Fruit fly (Drosophila melanogaster): ENCODE results near the gene CG18746.

Gene CG18746

dm6 chr3R:7771656-7772055 is 18.3 kb downstream of the CG18746 start, which contains the start of gene CG11286:
CG11286 (minus strand) TSS chr3R:7771756.
- no peak for TF ChIP-seq Bdp1 (GFP tag; optimal IDR thresholded peaks at IDR 0.05)
- no peak for TF ChIP-seq tx (GFP tag; optimal IDR thresholded peaks at IDR 0.05)
- TF ChIP-seq CG12744 (GFP tag; optimal IDR thresholded peaks at IDR 0.05) = no peak
- TF ChIP-seq usp (GFP tag; optimal IDR thresholded peaks at IDR 0.05) = no peak
- no peak for TF ChIP-seq wor (GFP tag; IDR thresholded peaks at IDR 0.05)
- no peak for TF ChIP-seq Oaz (GFP tag; IDR thresholded peaks at IDR 0.05)
- no peak for TF ChIP-seq Chrac-16 (GFP tag; optimal IDR thresholded peaks at IDR 0.05)
- TF ChIP-seq insv (GFP tag; optimal IDR thresholded peaks at IDR 0.05) = no peak
- no peak for TF ChIP-seq ara (GFP tag; IDR thresholded peaks at IDR 0.05)

dm6 chr3R:7760970-7761558 is 28.9 kb downstream of the CG18746 start:
- TF ChIP-seq aop (GFP tag; IDR thresholded peaks at IDR 0.05) = no peak
- no peak for TF ChIP-seq lov (optimal IDR thresholded peaks at IDR 0.05)
- TF ChIP-seq lov (GFP tag; IDR thresholded peaks at IDR 0.05) = no peak
- no peak for TF ChIP-seq Dll (GFP tag; IDR thresholded peaks at IDR 0.05; ENCODE audit: partially characterized antibody)
- no peak for TF ChIP-seq disco-r (GFP tag; optimal IDR thresholded peaks at IDR 0.05)
- no peak for TF ChIP-seq Ets97D (GFP tag; optimal IDR thresholded peaks at IDR 0.05)
- no peak for TF ChIP-seq phol (tag; optimal IDR thresholded peaks at IDR 0.05)
- TF ChIP-seq CG3281 (GFP tag; optimal IDR thresholded peaks at IDR 0.05) = no peak
- TF ChIP-seq pros (GFP tag; optimal IDR thresholded peaks at IDR 0.05) = no peak
- no peak for TF ChIP-seq kay (GFP tag; optimal IDR thresholded peaks at IDR 0.05)
- TF ChIP-seq Tbp (GFP tag; optimal IDR thresholded peaks at IDR 0.05) = no peak
- TF ChIP-seq CG34376 (GFP tag; optimal IDR thresholded peaks at IDR 0.05) = peak; percentile 22
- no peak for TF ChIP-seq CG2712 (tag; optimal IDR thresholded peaks at IDR 0.05)
- no peak for TF ChIP-seq abd-A (tag; optimal IDR thresholded peaks at IDR 0.05)
- 0 out of 4 replicates have a peak, but pooled peaks have one; percentile 42 for TF ChIP-seq chinmo (GFP tag; IDR thresholded peaks at IDR 0.05; ENCODE audit: partially characterized antibody)
- TF ChIP-seq tll (GFP tag; optimal IDR thresholded peaks at IDR 0.05) = no peak
- TF ChIP-seq her (GFP tag; optimal IDR thresholded peaks at IDR 0.05) = no peak
- no peak for TF ChIP-seq CG9876 (GFP tag; optimal IDR thresholded peaks at IDR 0.05)
- no peak for TF ChIP-seq wor (GFP tag; IDR thresholded peaks at IDR 0.05)

DNA sequence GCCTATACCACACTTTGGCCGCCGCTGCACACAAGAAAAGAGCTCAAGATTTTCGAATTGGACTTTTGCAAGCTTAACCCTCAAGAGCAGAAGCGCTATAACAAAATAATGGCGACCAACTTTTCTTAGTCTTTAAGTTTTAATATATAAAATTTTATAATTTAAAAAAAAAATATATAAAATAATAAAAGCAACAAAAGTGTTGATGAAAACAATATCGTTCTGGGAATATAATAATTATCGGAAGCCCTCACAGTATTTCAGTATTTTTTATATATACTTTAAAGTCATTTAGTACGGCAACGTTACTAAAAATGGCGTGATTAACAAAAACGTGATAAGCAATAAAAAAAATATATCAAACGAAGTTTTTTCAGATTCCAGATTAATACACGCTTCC is 30.5 kb downstream of the CG18746 start, which contains the start of gene Sp7:
Sp7 (plus strand) TSS at position 301 of the 400 bp plus-strand sequence.
- no peak for TF ChIP-seq NFAT (GFP tag; IDR thresholded peaks at IDR 0.05)

DNA sequence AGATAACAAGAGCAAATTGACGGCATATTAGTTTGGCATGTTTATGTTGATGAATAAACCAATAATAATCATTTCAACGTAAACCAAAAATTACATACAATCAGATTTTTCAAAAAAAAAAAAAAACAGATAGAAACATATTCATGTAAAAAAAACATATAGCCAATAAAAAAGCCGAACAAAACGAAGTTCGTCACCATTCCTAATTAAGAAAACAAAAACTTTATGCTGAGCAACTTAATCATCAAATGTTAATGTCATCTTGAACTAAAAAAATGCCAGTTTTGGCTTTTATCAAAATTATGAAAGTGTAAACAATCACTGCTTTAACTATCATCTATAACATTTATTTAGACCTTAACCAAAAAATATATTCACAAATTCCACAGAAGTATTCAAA is 32.2 kb downstream of the CG18746 start, which contains the start of gene CG10919:
CG10919 (plus strand) TSS at position 301 of the 400 bp plus-strand sequence.
- TF ChIP-seq CG5245 (GFP tag; optimal IDR thresholded peaks at IDR 0.05) (no peak), CG8388 (GFP tag; optimal IDR thresholded peaks at IDR 0.05) (no peak), sr (GFP tag; IDR thresholded peaks at IDR 0.05) (no peak), Jarid2 (GFP tag; optimal IDR thresholded peaks at IDR 0.05) (no peak), Six4 (GFP tag; optimal IDR thresholded peaks at IDR 0.05) (no peak), tx (GFP tag; optimal IDR thresholded peaks at IDR 0.05) (no peak), CG10267 (tag; optimal IDR thresholded peaks at IDR 0.05) (no peak), CG2120 (GFP tag; optimal IDR thresholded peaks at IDR 0.05) (no peak), ara (GFP tag; IDR thresholded peaks at IDR 0.05) (no peak), sim (GFP tag; IDR thresholded peaks at IDR 0.05) (no peak)
